Fruit fly (Drosophila melanogaster): Measurements from ENCODE around the gene CG2961.

The CG2961 gene

dm6 chrX:10233065-10233464 lies at the start of gene CG2961:
Gene CG2961 (minus strand): TSS chrX:10233080.
- no peak for TF ChIP-seq h (optimal IDR thresholded peaks at IDR 0.05)
- no peak for TF ChIP-seq Sin3A (optimal IDR thresholded peaks at IDR 0.05)
- TF ChIP-seq insv (optimal IDR thresholded peaks at IDR 0.05) = no peak
- TF ChIP-seq Myc (optimal IDR thresholded peaks at IDR 0.05) = no peak
- no peak for TF ChIP-seq ttk (optimal IDR thresholded peaks at IDR 0.05)
- no peak for TF ChIP-seq psq (optimal IDR thresholded peaks at IDR 0.05)

DNA sequence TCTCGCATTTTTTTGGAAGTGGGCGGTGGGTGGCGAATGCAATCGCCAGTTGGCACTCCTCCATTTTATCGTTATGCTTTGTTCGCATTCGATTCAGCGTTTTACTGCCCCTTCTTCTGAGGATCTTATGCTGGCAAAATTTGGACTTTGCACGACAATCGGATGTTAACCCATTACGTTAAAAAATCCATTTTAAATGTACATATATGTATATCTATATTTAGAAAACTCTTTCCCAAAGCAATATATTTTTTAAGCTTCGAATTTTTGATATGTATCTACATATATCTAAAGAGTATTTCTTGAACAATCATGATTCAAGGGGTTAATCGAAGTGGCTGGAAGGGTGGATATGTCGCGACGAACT lies 33.1 kb upstream of the CG2961 start:
- TF ChIP-seq psq (optimal IDR thresholded peaks at IDR 0.05) (no peak), Myc (optimal IDR thresholded peaks at IDR 0.05) (no peak), insv (optimal IDR thresholded peaks at IDR 0.05) (no peak), ttk (optimal IDR thresholded peaks at IDR 0.05) (no peak), Sin3A (optimal IDR thresholded peaks at IDR 0.05) (no peak), h (optimal IDR thresholded peaks at IDR 0.05) (no peak)

DNA sequence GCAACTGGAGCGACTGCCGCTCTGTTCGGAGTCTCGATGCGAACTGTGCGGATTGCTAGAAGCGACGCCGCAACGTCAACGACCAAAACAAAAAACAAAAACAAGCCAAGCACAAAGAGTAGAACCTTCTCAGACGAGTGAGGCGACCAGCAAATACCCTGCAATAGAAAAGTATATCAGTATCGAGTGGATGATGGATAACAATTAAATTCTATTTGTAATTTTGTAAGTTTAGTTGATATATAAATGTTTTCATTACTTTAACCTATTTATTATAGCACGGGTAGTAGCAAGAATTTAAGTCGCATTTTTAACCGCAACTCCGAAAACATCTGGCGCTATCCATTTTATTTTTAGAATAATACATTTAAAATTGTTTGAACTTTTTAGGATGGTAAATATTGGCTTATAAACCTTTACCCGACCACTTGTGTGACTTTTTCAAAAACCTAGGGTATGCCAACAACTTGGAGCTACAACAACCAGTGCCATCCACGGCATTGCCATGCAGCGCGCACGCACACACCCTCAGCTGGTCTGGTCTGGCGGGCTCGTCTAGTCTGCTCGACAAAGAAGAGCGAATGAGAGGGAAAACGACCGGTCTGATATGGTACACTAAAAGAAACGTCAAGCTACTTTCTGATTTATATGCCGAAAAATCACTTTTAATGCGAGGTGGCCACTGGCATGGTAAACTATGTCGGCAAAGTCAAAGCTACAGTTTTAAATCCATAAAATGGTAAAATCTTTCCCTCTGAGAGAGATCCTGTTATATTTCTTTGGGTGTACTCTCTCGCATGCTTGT lies 32.5 kb upstream of the CG2961 start, which contains the start of gene CG12643:
Gene CG12643 (minus strand): TSS at position 51 of the 805 bp plus-strand sequence.
- TF ChIP-seq Myc (optimal IDR thresholded peaks at IDR 0.05) (no peak), insv (optimal IDR thresholded peaks at IDR 0.05) (no peak)

DNA sequence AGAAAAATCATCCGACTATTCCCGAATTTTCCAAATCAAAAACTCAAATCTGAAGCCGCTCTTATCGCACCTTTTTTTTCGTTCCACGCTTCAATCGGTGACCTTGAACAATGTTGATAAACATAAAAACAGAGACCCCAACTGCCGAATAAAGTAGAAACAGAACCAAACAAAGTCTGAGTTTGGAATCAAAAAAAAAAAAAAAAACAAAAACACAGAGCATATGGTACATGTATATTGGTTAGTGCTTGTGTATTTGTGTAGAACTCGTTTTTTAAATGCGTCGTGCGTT lies 31.0 kb upstream of the CG2961 start:
- TF ChIP-seq insv (optimal IDR thresholded peaks at IDR 0.05) (no peak), h (optimal IDR thresholded peaks at IDR 0.05) (no peak), psq (optimal IDR thresholded peaks at IDR 0.05) (no peak), ttk (optimal IDR thresholded peaks at IDR 0.05) (no peak), Sin3A (optimal IDR thresholded peaks at IDR 0.05) (no peak), Myc (optimal IDR thresholded peaks at IDR 0.05) (no peak)

- no peak for TF ChIP-seq Myc (optimal IDR thresholded peaks at IDR 0.05)
- TF ChIP-seq h (optimal IDR thresholded peaks at IDR 0.05) = no peak
- no peak for TF ChIP-seq Sin3A (optimal IDR thresholded peaks at IDR 0.05)
- no peak for TF ChIP-seq insv (optimal IDR thresholded peaks at IDR 0.05)
- no peak for TF ChIP-seq ttk (optimal IDR thresholded peaks at IDR 0.05)
- no peak for TF ChIP-seq psq (optimal IDR thresholded peaks at IDR 0.05)
Observed at dm6 chrX:10263165-10263956, 30.5 kb upstream of the CG2961 start, which contains the start of gene Hk. Gene Hk (minus strand): TSS chrX:10263485.

DNA sequence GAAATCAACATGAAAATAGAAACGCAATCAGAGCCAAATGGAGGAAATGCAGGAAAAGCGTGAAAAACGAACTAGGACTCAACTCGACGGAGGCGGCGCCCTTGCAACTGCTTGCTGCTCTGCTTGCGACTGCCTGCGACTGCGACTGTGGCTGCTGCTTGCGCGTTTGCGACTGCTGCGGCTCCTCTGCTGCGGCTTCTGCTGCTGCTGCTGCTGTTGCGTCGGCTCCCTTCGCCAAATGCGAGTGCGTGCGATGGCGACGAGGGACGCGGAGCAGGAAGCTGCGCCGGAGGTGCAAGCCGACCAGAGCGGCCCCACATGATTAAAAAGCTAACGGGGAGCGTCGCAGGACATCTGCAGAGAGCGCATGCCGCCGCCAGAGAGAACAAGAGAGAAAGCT lies 28.3 kb upstream of the CG2961 start:
- TF ChIP-seq Myc (optimal IDR thresholded peaks at IDR 0.05) (no peak), ttk (optimal IDR thresholded peaks at IDR 0.05) (no peak), insv (optimal IDR thresholded peaks at IDR 0.05) (no peak), psq (optimal IDR thresholded peaks at IDR 0.05) (no peak), Sin3A (optimal IDR thresholded peaks at IDR 0.05) (no peak), h (optimal IDR thresholded peaks at IDR 0.05) (no peak)

DNA sequence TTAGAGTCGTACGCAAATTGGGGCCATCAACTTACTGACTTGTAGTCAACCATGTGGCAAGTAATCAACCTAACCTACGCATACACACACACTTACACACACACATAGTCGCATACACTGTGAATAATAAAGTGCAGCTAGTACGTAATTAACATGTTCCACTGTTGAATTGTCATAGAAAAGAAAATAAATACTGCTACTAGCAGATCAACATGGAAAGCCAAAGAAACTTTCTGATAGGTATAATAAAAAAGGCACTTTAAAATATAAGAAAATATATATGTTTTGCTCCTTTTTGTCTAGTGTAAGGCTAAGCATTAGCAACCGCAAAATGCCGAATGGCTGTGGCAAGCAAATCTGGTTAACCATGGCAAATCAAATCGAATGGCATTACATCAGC lies 26.6 kb upstream of the CG2961 start:
- TF ChIP-seq ttk (optimal IDR thresholded peaks at IDR 0.05) (no peak), insv (optimal IDR thresholded peaks at IDR 0.05) (no peak), Sin3A (optimal IDR thresholded peaks at IDR 0.05) (no peak), Myc (optimal IDR thresholded peaks at IDR 0.05) (no peak), psq (optimal IDR thresholded peaks at IDR 0.05) (no peak), h (optimal IDR thresholded peaks at IDR 0.05) (no peak)

dm6 chrX:10256228-10256627 lies 23.3 kb upstream of the CG2961 start:
- no peak for TF ChIP-seq psq (optimal IDR thresholded peaks at IDR 0.05)
- no peak for TF ChIP-seq Myc (optimal IDR thresholded peaks at IDR 0.05)
- TF ChIP-seq ttk (optimal IDR thresholded peaks at IDR 0.05) = no peak
- TF ChIP-seq insv (optimal IDR thresholded peaks at IDR 0.05) = no peak
- no peak for TF ChIP-seq Sin3A (optimal IDR thresholded peaks at IDR 0.05)
- TF ChIP-seq h (optimal IDR thresholded peaks at IDR 0.05) = no peak

- no peak for TF ChIP-seq psq (optimal IDR thresholded peaks at IDR 0.05)
- no peak for TF ChIP-seq ttk (optimal IDR thresholded peaks at IDR 0.05)
- no peak for TF ChIP-seq insv (optimal IDR thresholded peaks at IDR 0.05)
- TF ChIP-seq h (optimal IDR thresholded peaks at IDR 0.05) = no peak
- TF ChIP-seq Myc (optimal IDR thresholded peaks at IDR 0.05) = no peak
- TF ChIP-seq Sin3A (optimal IDR thresholded peaks at IDR 0.05) = no peak
Observed at dm6 chrX:10252745-10253144, 19.9 kb upstream of the CG2961 start.

DNA sequence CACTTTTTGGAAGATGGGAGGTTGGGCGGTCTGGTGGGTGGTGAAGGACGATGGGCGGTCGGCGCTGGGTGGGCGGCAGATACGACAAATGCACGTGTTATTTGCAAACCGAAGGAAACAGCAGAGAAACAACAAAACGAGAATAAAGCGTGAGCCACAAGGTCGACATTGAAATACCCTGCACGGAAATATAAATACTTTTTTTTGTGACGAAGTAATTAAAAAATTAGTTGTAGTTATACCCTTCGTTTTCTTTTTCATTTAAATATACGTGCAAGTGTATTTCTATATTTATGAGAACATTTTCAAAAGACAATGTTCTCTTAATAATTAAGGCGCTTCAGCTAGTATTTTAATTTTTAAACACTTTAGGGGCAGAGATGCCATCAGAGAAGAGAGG lies 17.8 kb upstream of the CG2961 start:
- TF ChIP-seq Sin3A (optimal IDR thresholded peaks at IDR 0.05) (no peak), ttk (optimal IDR thresholded peaks at IDR 0.05) (no peak), insv (optimal IDR thresholded peaks at IDR 0.05) (no peak), Myc (optimal IDR thresholded peaks at IDR 0.05) (no peak), h (optimal IDR thresholded peaks at IDR 0.05) (no peak), psq (optimal IDR thresholded peaks at IDR 0.05) (no peak)

DNA sequence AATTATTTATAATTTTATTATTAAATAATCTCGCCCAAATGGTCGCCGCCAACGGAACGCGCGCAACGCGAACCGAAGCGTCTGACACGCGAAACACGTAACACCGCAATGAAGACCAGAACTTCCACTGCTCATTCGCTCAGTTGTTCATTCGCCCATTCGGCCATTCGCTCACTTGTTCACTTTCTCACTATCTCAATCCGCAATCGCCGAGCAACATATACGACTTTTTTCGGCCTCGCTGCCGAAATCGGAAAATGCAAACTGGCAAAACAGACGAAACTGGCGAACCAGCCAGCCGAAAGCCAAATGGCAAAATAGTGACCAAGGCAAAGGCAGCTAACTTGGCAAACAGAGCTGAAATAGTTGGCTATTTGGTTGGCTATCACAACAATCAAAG lies 17.1 kb upstream of the CG2961 start:
- TF ChIP-seq Sin3A (optimal IDR thresholded peaks at IDR 0.05) (no peak), Myc (optimal IDR thresholded peaks at IDR 0.05) (no peak), ttk (optimal IDR thresholded peaks at IDR 0.05) (no peak), h (optimal IDR thresholded peaks at IDR 0.05) (no peak), psq (optimal IDR thresholded peaks at IDR 0.05) (no peak), insv (optimal IDR thresholded peaks at IDR 0.05) (no peak)

DNA sequence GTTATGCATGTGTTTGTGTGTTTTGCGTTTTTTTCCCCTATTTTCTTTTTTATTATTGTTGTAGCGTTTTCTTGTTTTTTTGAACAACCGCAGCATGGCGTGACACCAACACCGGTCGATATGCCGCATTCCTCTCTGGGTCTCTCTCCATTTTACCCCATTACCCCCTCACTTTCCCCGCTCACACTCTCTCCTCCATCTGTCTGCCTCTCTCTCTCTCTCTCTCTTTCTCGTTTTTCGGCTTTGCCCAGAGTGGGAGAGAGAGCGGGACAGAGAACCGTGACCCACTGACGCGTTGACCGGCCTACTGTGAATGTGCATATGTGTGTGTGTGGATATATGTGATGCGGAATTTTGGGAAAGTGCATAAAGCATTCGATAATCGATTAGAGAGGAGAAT lies 14.5 kb upstream of the CG2961 start:
- TF ChIP-seq Sin3A (optimal IDR thresholded peaks at IDR 0.05) (no peak), insv (optimal IDR thresholded peaks at IDR 0.05) (no peak), psq (optimal IDR thresholded peaks at IDR 0.05) (no peak), ttk (optimal IDR thresholded peaks at IDR 0.05) (no peak), h (optimal IDR thresholded peaks at IDR 0.05) (no peak), Myc (optimal IDR thresholded peaks at IDR 0.05) (no peak)

All from Kc167 (cell line).